Fruit fly (Drosophila melanogaster): ENCODE results near the gene CG45486.
"Not testable (repeated sequence)": the region's sequence is repeated elsewhere in the genome, so short reads cannot be mapped to it uniquely, and the experiment has no call there.

dm6 chrX:19915181-19915580 is 5.3 kb upstream of the CG45486 start, which contains the start of gene CG45487:
- TF ChIP-seq EcR (GFP tag; optimal IDR thresholded peaks at IDR 0.05); Pif1B (GFP tag; optimal IDR thresholded peaks at IDR 0.05); gl (tag; optimal IDR thresholded peaks at IDR 0.05); CG13204 (GFP tag; optimal IDR thresholded peaks at IDR 0.05); fd96Ca (GFP tag; IDR thresholded peaks at IDR 0.05); CG34367 (tag; optimal IDR thresholded peaks at IDR 0.05); CG8159 (tag; optimal IDR thresholded peaks at IDR 0.05); Snoo (tag; optimal IDR thresholded peaks at IDR 0.05); CG8301 (tag; optimal IDR thresholded peaks at IDR 0.05): not testable (repeated sequence)

Data from whole organism, pupa.